Worm (Caenorhabditis elegans) whole organism, early embryonic: ENCODE data around the gene acr-23.

ENCODE experiments used
- B0310.2 ChIP-seq: sonication (generic microtip); optimal IDR thresholded peaks from 2 replicates; lab custom pipeline; 2016; ENCODE audit warnings: mild to moderate bottlenecking, missing genetic modification characterization, missing compliant biosample characterization
- aly-1 ChIP-seq: sonication (generic microtip); optimal IDR thresholded peaks from 2 replicates; lab custom pipeline; 2016; ENCODE audit warnings: missing genetic modification characterization, missing compliant biosample characterization
- ama-1 ChIP-seq: fragments of 150-350 bp; optimal IDR thresholded peaks from 2 replicates; lab custom pipeline; 2014
- ceh-13 ChIP-seq: fragments of 200-800 bp; sonication (Bioruptor generic); optimal IDR thresholded peaks from 2 replicates; lab custom pipeline; 2018; ENCODE audit warnings: mild to moderate bottlenecking, missing genetic modification characterization, missing compliant biosample characterization
- ets-7 ChIP-seq: sonication (generic microtip); optimal IDR thresholded peaks from 2 replicates; lab custom pipeline; 2016; ENCODE audit warnings: missing genotype, missing genetic modification characterization, missing compliant biosample characterization
- flt-1 ChIP-seq: fragments of 200-800 bp; sonication (Bioruptor generic); IDR thresholded peaks from 2 replicates; pipeline ENCODE4 v1.3.6; 2022; ENCODE audit warnings: missing genetic modification characterization, missing compliant biosample characterization
- hmbx-1 ChIP-seq: sonication (generic microtip); optimal IDR thresholded peaks from 2 replicates; lab custom pipeline; 2016; ENCODE audit warnings: mild to moderate bottlenecking, missing genetic modification characterization, missing compliant biosample characterization
- hnd-1 ChIP-seq: sonication (generic microtip); optimal IDR thresholded peaks from 2 replicates; lab custom pipeline; 2016; ENCODE audit warnings: missing genetic modification characterization, missing compliant biosample characterization
- pes-1 ChIP-seq: fragments of 200-800 bp; sonication (Bioruptor generic); IDR thresholded peaks from 2 replicates; pipeline ENCODE4 v1.3.6; 2022; ENCODE audit warnings: missing genetic modification reagents, missing genetic modification characterization, missing compliant biosample characterization
- scrt-1 ChIP-seq: fragments of 200-800 bp; sonication (Bioruptor generic); IDR thresholded peaks from 2 replicates; pipeline ENCODE4 v1.3.6; 2022; ENCODE audit warnings: missing genetic modification characterization, missing compliant biosample characterization
- sea-1 ChIP-seq: fragments of 200-800 bp; sonication (Bioruptor generic); conservative IDR thresholded peaks from 2 replicates; pipeline ENCODE4 v1.3.6; 2022; ENCODE audit warnings: missing genetic modification characterization, missing compliant biosample characterization
- tbx-11 ChIP-seq: fragments of 200-800 bp; sonication (Bioruptor generic); IDR thresholded peaks from 2 replicates; pipeline ENCODE4 v1.3.6; 2022; ENCODE audit warnings: missing genetic modification characterization, missing compliant biosample characterization
- tbx-37 ChIP-seq: fragments of 200-800 bp; sonication (Bioruptor generic); conservative IDR thresholded peaks from 2 replicates; pipeline ENCODE4 v1.3.6; 2022; ENCODE audit warnings: missing genetic modification reagents, missing genetic modification characterization, missing compliant biosample characterization
- tra-4 ChIP-seq: sonication (generic microtip); optimal IDR thresholded peaks from 2 replicates; lab custom pipeline; 2017; ENCODE audit warnings: missing genetic modification characterization, missing compliant biosample characterization

DNA sequence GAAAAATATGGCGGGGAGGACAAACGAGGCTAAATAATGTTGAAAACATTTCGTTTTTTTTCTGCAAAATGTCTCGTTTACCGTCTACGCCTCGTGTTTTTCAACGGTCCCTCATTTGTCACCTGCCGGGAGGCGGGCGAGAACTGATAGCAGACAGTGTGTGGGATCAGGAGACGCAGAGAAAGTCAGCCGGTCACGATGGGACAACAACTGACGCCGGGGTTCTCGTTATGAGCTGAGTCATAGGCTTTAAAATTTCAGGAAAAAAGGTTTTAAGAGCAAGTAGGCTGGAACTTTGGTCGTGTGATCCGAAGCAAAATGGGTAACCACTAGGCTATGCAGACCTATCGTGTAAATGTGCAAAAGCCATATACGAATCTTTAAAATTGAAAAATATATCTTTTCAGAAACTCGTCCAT lies 26.4 kb upstream of the acr-23 start, which contains the start of gene W08A12.2:
- no peak for TF ChIP-seq tra-4
- no peak for TF ChIP-seq tbx-37 (GFP tag; lab: Robert Waterston, UW)
- TF ChIP-seq ama-1 (lab: Kevin White, UChicago): no peak
- no peak for TF ChIP-seq ets-7
- TF ChIP-seq scrt-1 (GFP tag; lab: Robert Waterston, UW): no peak
- TF ChIP-seq flt-1 (GFP tag; lab: Robert Waterston, UW): no peak
- no peak for TF ChIP-seq B0310.2 (tag; lab: Kevin White, UChicago)
- TF ChIP-seq hmbx-1 (tag; lab: Kevin White, UChicago): no peak
- no peak for TF ChIP-seq aly-1 (tag; lab: Kevin White, UChicago)
- TF ChIP-seq ceh-13 (GFP tag; lab: Kevin White, UChicago): no peak
- TF ChIP-seq hnd-1 (tag; lab: Kevin White, UChicago): no peak
- no peak for TF ChIP-seq sea-1 (GFP tag; lab: Robert Waterston, UW)
- no peak for TF ChIP-seq tbx-11
- no peak for TF ChIP-seq pes-1 (GFP tag; lab: Robert Waterston, UW)
